Fruit fly (Drosophila melanogaster) whole organism, embryonic: ENCODE data around the gene CG14695.

ENCODE experiments used
- Atf3 ChIP-seq: fragments of 200-800 bp; sonication (Bioruptor generic); optimal IDR thresholded peaks from 3 replicates; lab custom pipeline; 2016; ENCODE audit warnings: missing biosample characterization, missing genetic modification characterization
- B-H1 ChIP-seq: fragments of 200-800 bp; sonication (Bioruptor generic); IDR thresholded peaks from 3 replicates; pipeline ENCODE4 v1.3.6; 2022; ENCODE audit warnings: missing biosample characterization, missing genetic modification characterization
- CG10543 ChIP-seq: fragments of 200-800 bp; sonication (Bioruptor generic); optimal IDR thresholded peaks from 3 replicates; lab custom pipeline; 2017; ENCODE audit warnings: missing biosample characterization, mild to moderate bottlenecking, missing genetic modification characterization, moderate library complexity
- CG12104 ChIP-seq: fragments of 200-800 bp; sonication (Bioruptor generic); optimal IDR thresholded peaks from 3 replicates; lab custom pipeline; 2016; ENCODE audit warnings: missing biosample characterization, missing genetic modification characterization
- CG12659 ChIP-seq: fragments of 200-800 bp; sonication (Bioruptor generic); optimal IDR thresholded peaks from 3 replicates; lab custom pipeline; 2017; ENCODE audit warnings: mild to moderate bottlenecking, missing biosample characterization, missing genetic modification reagents, missing genetic modification characterization
- CG12744 ChIP-seq: fragments of 200-800 bp; sonication (Bioruptor generic); optimal IDR thresholded peaks from 2 replicates; lab custom pipeline; 2016; ENCODE audit warnings: missing biosample characterization, missing genetic modification characterization
- CG12942 ChIP-seq: fragments of 200-800 bp; sonication (Bioruptor generic); optimal IDR thresholded peaks from 3 replicates; lab custom pipeline; 2016; ENCODE audit warnings: missing biosample characterization, missing genetic modification characterization
- CG13123 ChIP-seq: fragments of 200-800 bp; sonication (Bioruptor generic); optimal IDR thresholded peaks from 2 replicates; lab custom pipeline; 2016; ENCODE audit warnings: missing biosample characterization, missing genetic modification characterization
- CG13775 ChIP-seq: fragments of 200-800 bp; sonication (Bioruptor generic); optimal IDR thresholded peaks from 3 replicates; lab custom pipeline; 2017; ENCODE audit warnings: missing biosample characterization, mild to moderate bottlenecking, missing genetic modification characterization
- CG1529 ChIP-seq: fragments of 200-800 bp; sonication (Bioruptor generic); optimal IDR thresholded peaks from 3 replicates; lab custom pipeline; 2018; ENCODE audit warnings: missing biosample characterization, missing genetic modification characterization
- CG15601 ChIP-seq: fragments of 200-800 bp; sonication (Bioruptor generic); optimal IDR thresholded peaks from 3 replicates; lab custom pipeline; 2019; ENCODE audit warnings: missing biosample characterization, mild to moderate bottlenecking, missing genetic modification characterization, moderate library complexity
- CG18619 ChIP-seq: fragments of 200-800 bp; sonication (Bioruptor generic); optimal IDR thresholded peaks from 3 replicates; lab custom pipeline; 2017; ENCODE audit warnings: missing biosample characterization, mild to moderate bottlenecking, missing genetic modification characterization
- CG30403 ChIP-seq: fragments of 200-800 bp; sonication (Bioruptor generic); optimal IDR thresholded peaks from 3 replicates; lab custom pipeline; 2016; ENCODE audit warnings: missing biosample characterization, missing genetic modification characterization
- CG3163 ChIP-seq: fragments of 200-800 bp; sonication (Bioruptor generic); optimal IDR thresholded peaks from 3 replicates; lab custom pipeline; 2016; ENCODE audit warnings: missing biosample characterization, missing genetic modification characterization
- CG32767 ChIP-seq: fragments of 200-800 bp; sonication (Bioruptor generic); IDR thresholded peaks from 2 replicates; pipeline ENCODE4 v1.3.6; 2022; ENCODE audit warnings: missing biosample characterization, missing genetic modification characterization
- CG34422 ChIP-seq: fragments of 200-800 bp; sonication (Bioruptor generic); IDR thresholded peaks from 3 replicates; pipeline ENCODE4 v1.3.6; 2022; ENCODE audit warnings: missing biosample characterization, missing genetic modification characterization
- CG3838 ChIP-seq: fragments of 200-800 bp; sonication (Bioruptor generic); optimal IDR thresholded peaks from 3 replicates; lab custom pipeline; 2016; ENCODE audit warnings: missing biosample characterization, missing genetic modification characterization
- CG4617 ChIP-seq: fragments of 200-800 bp; sonication (Bioruptor generic); optimal IDR thresholded peaks from 3 replicates; lab custom pipeline; 2016; ENCODE audit warnings: missing biosample characterization, missing genetic modification characterization, borderline replicate concordance
- CG4854 ChIP-seq: fragments of 200-800 bp; sonication (Bioruptor generic); optimal IDR thresholded peaks from 2 replicates; lab custom pipeline; 2016; ENCODE audit warnings: missing biosample characterization, missing genetic modification characterization, inconsistent platforms
- CG7786 ChIP-seq: fragments of 200-800 bp; sonication (Bioruptor generic); optimal IDR thresholded peaks from 2 replicates; lab custom pipeline; 2016; ENCODE audit warnings: missing biosample characterization, missing genetic modification characterization
- CG7839 ChIP-seq: fragments of 200-800 bp; sonication (Bioruptor generic); optimal IDR thresholded peaks from 3 replicates; lab custom pipeline; 2018; ENCODE audit warnings: missing biosample characterization, mild to moderate bottlenecking, missing genetic modification characterization, moderate library complexity
- CG8388 ChIP-seq: fragments of 200-800 bp; sonication (Bioruptor generic); optimal IDR thresholded peaks from 2 replicates; lab custom pipeline; 2019; ENCODE audit warnings: missing biosample characterization, mild to moderate bottlenecking, missing genetic modification characterization, moderate library complexity
- CG8924 ChIP-seq: fragments of 200-800 bp; optimal IDR thresholded peaks from 3 replicates; lab custom pipeline; 2019; ENCODE audit warnings: missing biosample characterization, mild to moderate bottlenecking, missing genetic modification characterization, moderate library complexity
- CG9797 ChIP-seq: fragments of 200-800 bp; sonication (Bioruptor generic); optimal IDR thresholded peaks from 3 replicates; lab custom pipeline; 2018; ENCODE audit warnings: missing biosample characterization, mild to moderate bottlenecking, missing genetic modification characterization
- Camta ChIP-seq: fragments of 200-800 bp; sonication (Bioruptor generic); optimal IDR thresholded peaks from 2 replicates; lab custom pipeline; 2016; ENCODE audit warnings: missing biosample characterization, missing genetic modification characterization
- E2f2 ChIP-seq: fragments of 200-800 bp; sonication (Bioruptor generic); IDR thresholded peaks from 2 replicates; pipeline ENCODE4 v1.3.6; 2022; ENCODE audit warnings: missing biosample characterization, missing genetic modification characterization
- HLH3B ChIP-seq: fragments of 200-800 bp; sonication (Bioruptor generic); IDR thresholded peaks from 2 replicates; pipeline ENCODE4 v1.3.6; 2022; ENCODE audit warnings: missing biosample characterization, missing genetic modification characterization
- Hand ChIP-seq: fragments of 200-800 bp; sonication (Bioruptor generic); optimal IDR thresholded peaks from 2 replicates; lab custom pipeline; 2017; ENCODE audit warnings: mild to moderate bottlenecking, missing biosample characterization, missing genetic modification reagents, missing genetic modification characterization
- Jarid2 ChIP-seq: fragments of 200-800 bp; sonication (Bioruptor generic); optimal IDR thresholded peaks from 3 replicates; lab custom pipeline; 2017; ENCODE audit warnings: mild to moderate bottlenecking, missing biosample characterization, missing genetic modification reagents, missing genetic modification characterization
- NC2β ChIP-seq: fragments of 200-800 bp; sonication (Bioruptor generic); optimal IDR thresholded peaks from 2 replicates; lab custom pipeline; 2016; ENCODE audit warnings: missing biosample characterization, missing genetic modification characterization
- Nf-YB ChIP-seq: fragments of 200-800 bp; sonication (Bioruptor generic); optimal IDR thresholded peaks from 3 replicates; lab custom pipeline; 2019; ENCODE audit warnings: missing biosample characterization, mild to moderate bottlenecking, missing genetic modification characterization, moderate library complexity
- Optix ChIP-seq: fragments of 200-800 bp; sonication (Bioruptor generic); IDR thresholded peaks from 3 replicates; pipeline ENCODE4 v1.3.6; 2022; ENCODE audit warnings: missing biosample characterization, missing genetic modification characterization
- PHDP ChIP-seq: fragments of 200-800 bp; sonication (Bioruptor generic); optimal IDR thresholded peaks from 3 replicates; lab custom pipeline; 2018; ENCODE audit warnings: missing biosample characterization, mild to moderate bottlenecking, missing genetic modification characterization, moderate library complexity
- Pdp1 ChIP-seq, 2 experiments: fragments of 200-800 bp; sonication (Bioruptor generic); optimal IDR thresholded peaks; 3 replicates each; lab custom pipeline; 2016; ENCODE audit warnings: missing biosample characterization in 2 of 2, missing genetic modification characterization in 2 of 2, mild to moderate bottlenecking in 1 of 2, moderate library complexity in 1 of 2
- Ptx1 ChIP-seq: fragments of 200-800 bp; sonication (Bioruptor generic); IDR thresholded peaks from 2 replicates; pipeline ENCODE4 v1.3.6; 2022; ENCODE audit warnings: missing biosample characterization, missing genetic modification characterization
- Sry-δ ChIP-seq: fragments of 200-800 bp; sonication (Bioruptor generic); optimal IDR thresholded peaks from 2 replicates; lab custom pipeline; 2016; ENCODE audit warnings: missing biosample characterization, missing genetic modification characterization
- al ChIP-seq: fragments of 200-800 bp; sonication (Bioruptor generic); IDR thresholded peaks from 2 replicates; pipeline ENCODE4 v1.3.6; 2022; ENCODE audit warnings: missing biosample characterization, missing genetic modification characterization
- ara ChIP-seq: fragments of 200-800 bp; sonication (Bioruptor generic); IDR thresholded peaks from 2 replicates; pipeline ENCODE4 v1.3.6; 2022; ENCODE audit warnings: missing biosample characterization, missing genetic modification characterization
- bigmax ChIP-seq: fragments of 200-800 bp; sonication (Bioruptor generic); optimal IDR thresholded peaks from 2 replicates; lab custom pipeline; 2018; ENCODE audit warnings: missing biosample characterization, mild to moderate bottlenecking, missing genetic modification characterization
- chinmo ChIP-seq: fragments of 200-800 bp; sonication (Bioruptor generic); IDR thresholded peaks from 4 replicates; pipeline ENCODE4 v1.3.6; 2022; ENCODE audit warnings: missing biosample characterization, missing genetic modification characterization; ENCODE audit not compliant: partially characterized antibody
- kni ChIP-seq: fragments of 200-800 bp; sonication (Bioruptor generic); optimal IDR thresholded peaks from 3 replicates; lab custom pipeline; 2017; ENCODE audit warnings: mild to moderate bottlenecking, missing biosample characterization, missing genetic modification reagents, missing genetic modification characterization
- nerfin-1 ChIP-seq: fragments of 200-800 bp; sonication (Bioruptor generic); optimal IDR thresholded peaks from 3 replicates; lab custom pipeline; 2019; ENCODE audit warnings: missing biosample characterization, mild to moderate bottlenecking, missing genetic modification characterization, moderate library complexity
- nerfin-2 ChIP-seq: fragments of 200-800 bp; sonication (Bioruptor generic); IDR thresholded peaks from 2 replicates; pipeline ENCODE4 v1.3.6; 2022; ENCODE audit warnings: missing biosample characterization, missing genetic modification characterization; ENCODE audit not compliant: partially characterized antibody
- oc ChIP-seq: fragments of 200-800 bp; sonication (Bioruptor generic); optimal IDR thresholded peaks from 2 replicates; lab custom pipeline; 2018; ENCODE audit warnings: missing biosample characterization, mild to moderate bottlenecking, missing genetic modification characterization, moderate library complexity
- org-1 ChIP-seq: fragments of 200-800 bp; sonication (Bioruptor generic); optimal IDR thresholded peaks from 2 replicates; lab custom pipeline; 2017; ENCODE audit warnings: missing biosample characterization, missing genetic modification characterization
- seq ChIP-seq: fragments of 200-800 bp; sonication (Bioruptor generic); IDR thresholded peaks from 2 replicates; pipeline ENCODE4 v1.3.6; 2022; ENCODE audit warnings: missing biosample characterization, missing genetic modification characterization
- sob ChIP-seq: fragments of 200-800 bp; sonication (Bioruptor generic); IDR thresholded peaks from 2 replicates; pipeline ENCODE4 v1.3.6; 2022; ENCODE audit warnings: missing biosample characterization, missing genetic modification characterization
- vnd ChIP-seq: fragments of 200-800 bp; sonication (Bioruptor generic); IDR thresholded peaks from 3 replicates; pipeline ENCODE4 v1.3.6; 2022; ENCODE audit warnings: missing biosample characterization, missing genetic modification characterization; ENCODE audit not compliant: partially characterized antibody
- yki ChIP-seq: fragments of >200 bp; optimal IDR thresholded peaks from 3 replicates; lab custom pipeline; 2018
- zen ChIP-seq: fragments of 200-800 bp; sonication (Bioruptor generic); optimal IDR thresholded peaks from 3 replicates; lab custom pipeline; 2018; ENCODE audit warnings: missing biosample characterization, mild to moderate bottlenecking, missing genetic modification characterization, moderate library complexity

The CG14695 gene

dm6 chr3R:10872148-10872783 is 6.9 kb downstream of the CG14695 start, which contains the start of gene Fdh (continued):
- peak; percentile 57 for TF ChIP-seq CG12104 (GFP tag; lab: Kevin White, UChicago)
- peak; percentile 59 for TF ChIP-seq CG7839 (tag; lab: Kevin White, UChicago)
- TF ChIP-seq CG12942 (GFP tag; lab: Kevin White, UChicago) = peak; percentile 4
- TF ChIP-seq NC2β (GFP tag; lab: Kevin White, UChicago) = peak; percentile 7
- TF ChIP-seq yki = no peak
- no peak for TF ChIP-seq CG4617 (GFP tag; lab: Kevin White, UChicago)
- TF ChIP-seq CG32767 (GFP tag; lab: Robert Waterston, UW) = 0 out of 2 replicates have a peak, but pooled peaks have one; percentile 14
- TF ChIP-seq Nf-YB = peak; percentile 50
- TF ChIP-seq oc = peak; percentile 31
- TF ChIP-seq vnd (GFP tag; lab: Robert Waterston, UW) = no peak
- peak; percentile 8 for TF ChIP-seq org-1 (GFP tag; lab: Kevin White, UChicago)
- peak; percentile 69 for TF ChIP-seq CG30403
- peak; percentile 75 for TF ChIP-seq CG9797 (GFP tag; lab: Kevin White, UChicago)
- TF ChIP-seq CG18619 (GFP tag; lab: Kevin White, UChicago) = peak; percentile 60
- peak; percentile 9 for TF ChIP-seq Sry-δ (GFP tag; lab: Kevin White, UChicago)
- no peak for TF ChIP-seq CG3838 (GFP tag; lab: Kevin White, UChicago)
- peak; percentile 6 for TF ChIP-seq Jarid2 (GFP tag; lab: Kevin White, UChicago)
- TF ChIP-seq CG13123 (GFP tag; lab: Kevin White, UChicago) = peak; percentile 98
- TF ChIP-seq seq (GFP tag; lab: Robert Waterston, UW) = no peak
- peak; percentile 70 for TF ChIP-seq PHDP (tag; lab: Kevin White, UChicago)
- no peak for TF ChIP-seq CG3163
- peak; percentile 43 for TF ChIP-seq zen (tag; lab: Kevin White, UChicago)
- peak; percentile 34; the same call in 1 of the 3 replicates for TF ChIP-seq CG34422 (GFP tag; lab: Robert Waterston, UW)
- peak; percentile 51 for TF ChIP-seq kni (GFP tag; lab: Kevin White, UChicago)
- peak; percentile 66 for TF ChIP-seq E2f2 (GFP tag; lab: Robert Waterston, UW)
- peak; percentile 68 for TF ChIP-seq nerfin-1 (tag; lab: Kevin White, UChicago)
- no peak for TF ChIP-seq Hand (GFP tag; lab: Kevin White, UChicago)
- TF ChIP-seq Atf3 (GFP tag; lab: Kevin White, UChicago) = no peak
- TF ChIP-seq HLH3B (GFP tag; lab: Robert Waterston, UW) = peak; percentile 37; the same call in 1 of the 2 replicates
- peak; percentile 69 for TF ChIP-seq CG15601 (tag; lab: Kevin White, UChicago)
- peak; percentile 72 for TF ChIP-seq CG12659 (GFP tag; lab: Kevin White, UChicago)
- TF ChIP-seq CG7786 (GFP tag; lab: Kevin White, UChicago) = no peak
- peak; percentile 14; the same call in 1 of the 3 replicates for TF ChIP-seq B-H1 (GFP tag; lab: Robert Waterston, UW)
- TF ChIP-seq bigmax (GFP tag; lab: Kevin White, UChicago) = no peak
- TF ChIP-seq CG12744 (GFP tag; lab: Kevin White, UChicago) = no peak
- peak; percentile 44 for TF ChIP-seq CG1529 (GFP tag; lab: Kevin White, UChicago)
- peak; percentile 32 for TF ChIP-seq Camta (GFP tag; lab: Kevin White, UChicago)
- no peak for TF ChIP-seq chinmo (GFP tag; lab: Robert Waterston, UW)
- TF ChIP-seq ara (GFP tag; lab: Robert Waterston, UW) = peak; percentile 60; the same call in 1 of the 2 replicates
- no peak for TF ChIP-seq nerfin-2
- TF ChIP-seq CG8924 (tag; lab: Kevin White, UChicago) = peak; percentile 54
- peak; percentile 9 for TF ChIP-seq CG10543
- TF ChIP-seq sob (GFP tag; lab: Robert Waterston, UW) = peak; percentile 50
- peak; percentile 80 for TF ChIP-seq CG13775 (GFP tag; lab: Kevin White, UChicago)
- peak in 1 of 2 experiments; percentile 16 for TF ChIP-seq Pdp1 (GFP tag; optimal IDR thresholded peaks at IDR 0.05; lab: Kevin White, UChicago)
- TF ChIP-seq al (GFP tag; lab: Robert Waterston, UW) = no peak
- peak; percentile 45 for TF ChIP-seq Ptx1 (GFP tag; lab: Robert Waterston, UW)
- TF ChIP-seq Optix (GFP tag; lab: Robert Waterston, UW) = no peak
- TF ChIP-seq CG8388 (GFP tag; lab: Kevin White, UChicago) = peak; percentile 61
- TF ChIP-seq CG4854 = no peak
